Worm (Caenorhabditis elegans): ENCODE measurements around the gene C16C10.4.

DNA sequence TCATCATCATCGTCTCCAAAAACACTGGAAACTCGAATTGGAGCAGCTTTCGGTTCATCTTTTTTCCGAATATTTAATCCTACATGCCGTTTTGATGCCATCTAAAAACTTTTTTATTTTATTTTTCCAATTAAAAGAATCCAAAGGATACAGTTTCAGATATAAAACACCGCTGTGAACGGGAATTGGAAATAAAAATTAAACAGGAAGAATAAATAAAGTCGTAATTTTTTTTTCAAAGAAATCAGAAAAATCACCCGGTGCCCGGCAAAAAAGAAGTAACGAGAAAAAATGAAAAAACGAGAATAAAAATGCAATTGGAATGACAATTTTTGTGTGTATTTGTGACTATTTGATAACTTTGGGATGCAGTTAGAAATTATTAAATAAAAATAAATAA is 2.5 kb upstream of the C16C10.4 start, which contains the start of gene ccdc-55:
- TF ChIP-seq pes-1 (GFP tag; IDR thresholded peaks at IDR 0.05) (no peak), scrt-1 (GFP tag; IDR thresholded peaks at IDR 0.05) (no peak), hmg-4 (GFP tag; optimal IDR thresholded peaks at IDR 0.05) (no peak), ama-1 (optimal IDR thresholded peaks at IDR 0.05) (no peak)

Data from whole organism, early embryonic.